Worm (Caenorhabditis elegans): ENCODE measurements around the gene Y55F3BR.1.

Y55F3BR.1 gene

DNA sequence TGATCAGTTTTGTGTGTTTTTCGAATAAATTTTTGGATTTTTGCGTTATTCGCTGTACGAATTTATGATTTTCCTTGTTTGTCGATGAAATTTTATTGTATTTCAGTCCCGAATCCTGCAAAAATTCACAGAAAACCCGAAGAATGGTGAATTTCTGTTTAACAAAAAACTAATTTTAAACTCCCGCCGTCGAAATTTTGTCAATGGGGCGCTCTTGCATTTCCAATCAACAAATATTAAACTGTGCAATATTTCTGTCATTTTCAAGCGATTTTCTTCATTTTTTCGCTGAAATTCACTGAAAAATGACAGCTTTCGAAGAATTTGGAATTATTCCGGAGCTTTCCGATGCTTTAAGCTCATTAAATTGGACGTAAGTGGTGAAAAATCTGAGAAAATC, at the start of gene Y55F3BR.1:
Y55F3BR.1 (plus strand) TSS at position 115 of the 400 bp plus-strand sequence.
- no peak for TF ChIP-seq hmg-4 (GFP tag; optimal IDR thresholded peaks at IDR 0.05)
- no peak for TF ChIP-seq ets-7 (tag; optimal IDR thresholded peaks at IDR 0.05)
- no peak for TF ChIP-seq flt-1 (GFP tag; IDR thresholded peaks at IDR 0.05)
- no peak for TF ChIP-seq ceh-13 (GFP tag; optimal IDR thresholded peaks at IDR 0.05)
- no peak for TF ChIP-seq hmbx-1 (tag; optimal IDR thresholded peaks at IDR 0.05)
- no peak for TF ChIP-seq hnd-1 (tag; optimal IDR thresholded peaks at IDR 0.05)
- TF ChIP-seq ceh-36 (tag; optimal IDR thresholded peaks at IDR 0.05) = no peak
- TF ChIP-seq B0310.2 (tag; optimal IDR thresholded peaks at IDR 0.05) = no peak
- TF ChIP-seq tbx-37 (GFP tag; conservative IDR thresholded peaks at IDR 0.05) = no peak
- no peak for TF ChIP-seq pes-1 (GFP tag; IDR thresholded peaks at IDR 0.05)
- TF ChIP-seq aly-1 (tag; optimal IDR thresholded peaks at IDR 0.05) = no peak
- no peak for TF ChIP-seq sea-1 (GFP tag; conservative IDR thresholded peaks at IDR 0.05)
- no peak for TF ChIP-seq scrt-1 (GFP tag; IDR thresholded peaks at IDR 0.05)
- TF ChIP-seq ama-1 (optimal IDR thresholded peaks at IDR 0.05) = no peak
- TF ChIP-seq tra-4 (tag; optimal IDR thresholded peaks at IDR 0.05) = no peak
- TF ChIP-seq tbx-11 (GFP tag; IDR thresholded peaks at IDR 0.05) = no peak
- TF ChIP-seq F13C5.2 (tag; optimal IDR thresholded peaks at IDR 0.05) = no peak

ce11 chrIV:824854-825253, 49.7 kb upstream of the Y55F3BR.1 start, which contains the start of gene zipt-15:
Gene zipt-15, minus strand, starts transcription at chrIV:824954.
- TF ChIP-seq F13C5.2 (tag; optimal IDR thresholded peaks at IDR 0.05) (no peak), B0310.2 (tag; optimal IDR thresholded peaks at IDR 0.05) (no peak), ceh-36 (tag; optimal IDR thresholded peaks at IDR 0.05) (no peak), sea-1 (GFP tag; conservative IDR thresholded peaks at IDR 0.05) (no peak), hnd-1 (tag; optimal IDR thresholded peaks at IDR 0.05) (no peak), tbx-37 (GFP tag; conservative IDR thresholded peaks at IDR 0.05) (no peak), aly-1 (tag; optimal IDR thresholded peaks at IDR 0.05) (no peak), ama-1 (optimal IDR thresholded peaks at IDR 0.05) (no peak), ets-7 (tag; optimal IDR thresholded peaks at IDR 0.05) (no peak), pes-1 (GFP tag; IDR thresholded peaks at IDR 0.05) (no peak), hmg-4 (GFP tag; optimal IDR thresholded peaks at IDR 0.05) (no peak), tbx-11 (GFP tag; IDR thresholded peaks at IDR 0.05) (no peak), tra-4 (tag; optimal IDR thresholded peaks at IDR 0.05) (no peak), scrt-1 (GFP tag; IDR thresholded peaks at IDR 0.05) (no peak), ceh-13 (GFP tag; optimal IDR thresholded peaks at IDR 0.05) (no peak), flt-1 (GFP tag; IDR thresholded peaks at IDR 0.05) (no peak), hmbx-1 (tag; optimal IDR thresholded peaks at IDR 0.05) (no peak)

DNA sequence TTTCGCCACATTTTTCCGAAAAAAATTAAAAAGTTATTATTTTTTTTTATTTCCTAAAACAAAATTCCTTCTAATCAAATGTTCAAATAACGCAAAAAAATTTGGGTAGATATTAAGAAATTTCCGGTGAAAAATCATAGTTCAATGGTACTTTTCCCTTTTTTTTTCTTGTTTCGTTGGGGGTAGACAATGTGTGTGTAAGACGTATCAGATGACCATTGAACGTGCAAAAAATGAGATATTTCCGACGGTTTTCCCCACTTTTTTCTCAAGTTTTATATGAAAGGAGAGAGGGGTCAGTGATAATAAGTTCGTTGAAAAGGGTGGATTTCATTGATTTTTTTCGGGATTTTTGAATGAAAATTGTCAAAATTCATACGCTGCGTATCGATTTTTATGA, 48.4 kb upstream of the Y55F3BR.1 start:
- TF ChIP-seq tra-4 (tag; optimal IDR thresholded peaks at IDR 0.05) (no peak), aly-1 (tag; optimal IDR thresholded peaks at IDR 0.05) (no peak), ceh-36 (tag; optimal IDR thresholded peaks at IDR 0.05) (no peak), ceh-13 (GFP tag; optimal IDR thresholded peaks at IDR 0.05) (no peak), ets-7 (tag; optimal IDR thresholded peaks at IDR 0.05) (no peak), B0310.2 (tag; optimal IDR thresholded peaks at IDR 0.05) (no peak), scrt-1 (GFP tag; IDR thresholded peaks at IDR 0.05) (no peak), F13C5.2 (tag; optimal IDR thresholded peaks at IDR 0.05) (no peak), tbx-37 (GFP tag; conservative IDR thresholded peaks at IDR 0.05) (no peak)

DNA sequence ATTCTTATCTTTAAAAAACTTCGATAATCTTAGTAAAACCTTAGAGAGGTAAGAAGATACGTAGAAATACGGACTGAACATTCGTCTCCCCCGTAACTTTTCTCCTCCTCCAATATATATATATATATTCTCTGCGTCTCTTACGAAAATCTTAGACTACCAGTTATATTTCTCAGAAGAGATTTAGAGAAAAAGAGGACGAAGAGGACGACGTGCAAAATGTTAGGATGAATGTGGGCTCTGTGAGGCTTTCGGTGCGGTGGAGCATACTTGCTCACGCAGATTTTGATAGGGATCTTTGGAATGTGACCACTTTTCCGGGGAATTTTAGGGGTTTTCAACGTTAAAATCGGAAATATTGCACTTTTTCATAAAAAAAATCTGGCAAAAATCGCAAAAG, 46.2 kb upstream of the Y55F3BR.1 start:
- TF ChIP-seq ets-7 (tag; optimal IDR thresholded peaks at IDR 0.05) = no peak
- no peak for TF ChIP-seq aly-1 (tag; optimal IDR thresholded peaks at IDR 0.05)
- no peak for TF ChIP-seq scrt-1 (GFP tag; IDR thresholded peaks at IDR 0.05)
- TF ChIP-seq tbx-11 (GFP tag; IDR thresholded peaks at IDR 0.05) = no peak
- TF ChIP-seq pes-1 (GFP tag; IDR thresholded peaks at IDR 0.05) = no peak
- TF ChIP-seq flt-1 (GFP tag; IDR thresholded peaks at IDR 0.05) = peak; percentile 41; the same call in 1 of the 2 replicates
- TF ChIP-seq ceh-36 (tag; optimal IDR thresholded peaks at IDR 0.05) = no peak
- no peak for TF ChIP-seq hnd-1 (tag; optimal IDR thresholded peaks at IDR 0.05)
- TF ChIP-seq tbx-37 (GFP tag; conservative IDR thresholded peaks at IDR 0.05) = no peak
- no peak for TF ChIP-seq hmg-4 (GFP tag; optimal IDR thresholded peaks at IDR 0.05)
- peak; percentile 22 for TF ChIP-seq F13C5.2 (tag; optimal IDR thresholded peaks at IDR 0.05)
- no peak for TF ChIP-seq ceh-13 (GFP tag; optimal IDR thresholded peaks at IDR 0.05)

ce11 chrIV:829107-829506, 45.5 kb upstream of the Y55F3BR.1 start:
- no peak for TF ChIP-seq sea-1 (GFP tag; conservative IDR thresholded peaks at IDR 0.05)
- TF ChIP-seq pes-1 (GFP tag; IDR thresholded peaks at IDR 0.05) = no peak
- TF ChIP-seq ceh-13 (GFP tag; optimal IDR thresholded peaks at IDR 0.05) = no peak
- no peak for TF ChIP-seq hmbx-1 (tag; optimal IDR thresholded peaks at IDR 0.05)

ce11 chrIV:829691-830090, 44.9 kb upstream of the Y55F3BR.1 start:
- TF ChIP-seq ceh-13 (GFP tag; optimal IDR thresholded peaks at IDR 0.05) = no peak
- no peak for TF ChIP-seq scrt-1 (GFP tag; IDR thresholded peaks at IDR 0.05)
- TF ChIP-seq tra-4 (tag; optimal IDR thresholded peaks at IDR 0.05) = no peak
- no peak for TF ChIP-seq ceh-36 (tag; optimal IDR thresholded peaks at IDR 0.05)
- no peak for TF ChIP-seq pes-1 (GFP tag; IDR thresholded peaks at IDR 0.05)
- no peak for TF ChIP-seq flt-1 (GFP tag; IDR thresholded peaks at IDR 0.05)
- TF ChIP-seq hmbx-1 (tag; optimal IDR thresholded peaks at IDR 0.05) = no peak

ce11 chrIV:830262-830960, 44.2 kb upstream of the Y55F3BR.1 start:
- TF ChIP-seq ceh-36 (tag; optimal IDR thresholded peaks at IDR 0.05) (no peak), flt-1 (GFP tag; IDR thresholded peaks at IDR 0.05) (no peak), ceh-13 (GFP tag; optimal IDR thresholded peaks at IDR 0.05) (no peak), hmg-4 (GFP tag; optimal IDR thresholded peaks at IDR 0.05) (no peak)
